Worm (Caenorhabditis elegans): ENCODE results near the gene usp-46.

usp-46 gene

ce11 chrIII:9817087-9817612 lies 40.7 kb downstream of the usp-46 start, which contains the start of gene cnx-1 (continued):
- TF ChIP-seq sma-9 (GFP tag; optimal IDR thresholded peaks at IDR 0.05), result no peak
- TF ChIP-seq sma-9 (tag; optimal IDR thresholded peaks at IDR 0.05), result no peak
- no peak for TF ChIP-seq mab-5 (tag; optimal IDR thresholded peaks at IDR 0.05)
- TF ChIP-seq mbf-1 (tag; optimal IDR thresholded peaks at IDR 0.05), result no peak
- TF ChIP-seq nhr-129 (tag; optimal IDR thresholded peaks at IDR 0.05), result peak; percentile 52

- TF ChIP-seq mab-5 (tag; optimal IDR thresholded peaks at IDR 0.05) (no peak), lsy-2 (tag; optimal IDR thresholded peaks at IDR 0.05) (peak in 1 of 2 experiments; percentile 70)
Measured at ce11 chrIII:9817894-9818293, 41.5 kb downstream of the usp-46 start.

ce11 chrIII:9818763-9819162 lies 42.3 kb downstream of the usp-46 start, which contains the start of gene panl-3:
TSS of gene panl-3 (plus strand) at chrIII:9819056.
- TF ChIP-seq nhr-77 (tag; optimal IDR thresholded peaks at IDR 0.05) (no peak), nhr-25 (tag; optimal IDR thresholded peaks at IDR 0.05) (peak; percentile 67), mab-5 (tag; optimal IDR thresholded peaks at IDR 0.05) (no peak), ceh-16 (tag; optimal IDR thresholded peaks at IDR 0.05) (no peak), unc-62 (GFP tag; optimal IDR thresholded peaks at IDR 0.05) (no peak), fos-1 (tag; optimal IDR thresholded peaks at IDR 0.05) (peak; percentile 12), ZK546.5 (tag; optimal IDR thresholded peaks at IDR 0.05) (no peak), sma-9 (GFP tag; optimal IDR thresholded peaks at IDR 0.05) (peak; percentile 42), sma-9 (tag; optimal IDR thresholded peaks at IDR 0.05) (no peak), nhr-237 (tag; optimal IDR thresholded peaks at IDR 0.05) (no peak), unc-39 (tag; optimal IDR thresholded peaks at IDR 0.05) (no peak), gmeb-1 (tag; optimal IDR thresholded peaks at IDR 0.05) (peak; percentile 65), blmp-1 (tag; optimal IDR thresholded peaks at IDR 0.05; ENCODE audit: insufficient read depth) (peak; percentile 4), sem-4 (tag; optimal IDR thresholded peaks at IDR 0.05) (peak; percentile 71), aly-2 (tag; optimal IDR thresholded peaks at IDR 0.05) (no peak), ztf-4 (tag; optimal IDR thresholded peaks at IDR 0.05) (peak; percentile 0), nhr-6 (tag; optimal IDR thresholded peaks at IDR 0.05) (no peak), nhr-23 (tag; optimal IDR thresholded peaks at IDR 0.05) (no peak), zag-1 (tag; optimal IDR thresholded peaks at IDR 0.05) (no peak), snpc-4 (tag; optimal IDR thresholded peaks at IDR 0.05) (no peak), nhr-129 (tag; optimal IDR thresholded peaks at IDR 0.05) (peak; percentile 91), crh-2 (tag; optimal IDR thresholded peaks at IDR 0.05) (peak; percentile 53), lin-39 (tag; optimal IDR thresholded peaks at IDR 0.05) (no peak), lin-11 (tag; optimal IDR thresholded peaks at IDR 0.05) (peak; percentile 41), R02D3.7 (tag; optimal IDR thresholded peaks at IDR 0.05) (no peak), egl-27 (tag; optimal IDR thresholded peaks at IDR 0.05) (no peak), sma-3 (GFP tag; optimal IDR thresholded peaks at IDR 0.05) (peak; percentile 72), nhr-21 (tag; optimal IDR thresholded peaks at IDR 0.05) (peak; percentile 48), ama-1 (optimal IDR thresholded peaks at IDR 0.05) (no peak), mbf-1 (tag; optimal IDR thresholded peaks at IDR 0.05) (no peak), lsy-2 (tag; optimal IDR thresholded peaks at IDR 0.05) (peak; percentile 42 to 75), nhr-10 (tag; optimal IDR thresholded peaks at IDR 0.05) (no peak), elt-3 (tag; optimal IDR thresholded peaks at IDR 0.05) (no peak), Y55F3AM.14 (GFP tag; optimal IDR thresholded peaks at IDR 0.05) (no peak), peb-1 (tag; optimal IDR thresholded peaks at IDR 0.05) (no peak), nhr-12 (tag; optimal IDR thresholded peaks at IDR 0.05) (no peak), ztf-1 (GFP tag; conservative IDR thresholded peaks at IDR 0.05) (no peak), nhr-11 (tag; optimal IDR thresholded peaks at IDR 0.05) (no peak), F13H6.1 (tag; optimal IDR thresholded peaks at IDR 0.05) (peak; percentile 55), unc-55 (GFP tag; optimal IDR thresholded peaks at IDR 0.05) (peak; percentile 56), elt-1 (tag; optimal IDR thresholded peaks at IDR 0.05) (no peak), alr-1 (tag; optimal IDR thresholded peaks at IDR 0.05) (no peak), ztf-11 (tag; optimal IDR thresholded peaks at IDR 0.05) (no peak), dmd-4 (tag; optimal IDR thresholded peaks at IDR 0.05) (no peak), C34F6.9 (tag; optimal IDR thresholded peaks at IDR 0.05) (peak; percentile 82), ceh-82 (tag; optimal IDR thresholded peaks at IDR 0.05) (no peak), lin-13 (GFP tag; optimal IDR thresholded peaks at IDR 0.05) (peak; percentile 51), mdl-1 (tag; optimal IDR thresholded peaks at IDR 0.05) (peak in 1 of 2 experiments; percentile 79), skn-1 (tag; optimal IDR thresholded peaks at IDR 0.05) (no peak)

All from whole organism, L2 larva.